Worm (Caenorhabditis elegans) whole organism, late embryonic: Measurements from ENCODE around the gene smc-5.

Experiments used
- C08G9.2 ChIP-seq: sonication (generic microtip); optimal IDR thresholded peaks from 2 replicates; lab custom pipeline; 2016; ENCODE audit warnings: mild to moderate bottlenecking, missing genetic modification characterization, moderate library complexity, missing compliant biosample characterization
- C38D4.7 ChIP-seq: fragments of 200-800 bp; sonication (Bioruptor generic); optimal IDR thresholded peaks from 2 replicates; lab custom pipeline; 2018; ENCODE audit warnings: mild to moderate bottlenecking, missing genetic modification characterization, moderate library complexity, missing compliant biosample characterization
- F13H6.1 ChIP-seq: sonication (generic microtip); optimal IDR thresholded peaks from 2 replicates; lab custom pipeline; 2016; ENCODE audit warnings: missing genetic modification characterization, missing compliant biosample characterization
- K02D7.2 ChIP-seq: sonication (generic microtip); optimal IDR thresholded peaks from 2 replicates; lab custom pipeline; 2017; ENCODE audit warnings: mild to moderate bottlenecking, missing genetic modification characterization, missing compliant biosample characterization
- K09A11.1 ChIP-seq: sonication (generic microtip); optimal IDR thresholded peaks from 2 replicates; lab custom pipeline; 2017; ENCODE audit warnings: antibody characterized with exemption, mild to moderate bottlenecking, missing genetic modification characterization, missing compliant biosample characterization; ENCODE audit not compliant: insufficient read depth
- Y22D7AL.16 ChIP-seq: sonication (generic microtip); optimal IDR thresholded peaks from 2 replicates; lab custom pipeline; 2016; ENCODE audit warnings: missing genetic modification characterization, missing compliant biosample characterization
- ahr-1 ChIP-seq: sonication (generic microtip); optimal IDR thresholded peaks from 2 replicates; lab custom pipeline; 2016; ENCODE audit warnings: missing genetic modification characterization, missing compliant biosample characterization
- ama-1 ChIP-seq: fragments of 150-350 bp; optimal IDR thresholded peaks from 2 replicates; lab custom pipeline; 2014
- ceh-14 ChIP-seq: sonication (generic microtip); optimal IDR thresholded peaks from 2 replicates; lab custom pipeline; 2016; ENCODE audit warnings: missing genotype, missing genetic modification characterization, missing compliant biosample characterization
- ceh-18 ChIP-seq: sonication (generic microtip); optimal IDR thresholded peaks from 2 replicates; lab custom pipeline; 2016; ENCODE audit warnings: missing genetic modification characterization, missing compliant biosample characterization
- ceh-19 ChIP-seq: fragments of 200-800 bp; sonication (Bioruptor generic); optimal IDR thresholded peaks from 2 replicates; lab custom pipeline; 2018; ENCODE audit warnings: mild to moderate bottlenecking, missing genetic modification characterization, missing compliant biosample characterization
- ceh-22 ChIP-seq: sonication (generic microtip); optimal IDR thresholded peaks from 2 replicates; lab custom pipeline; 2017; ENCODE audit warnings: missing biosample characterization, missing genetic modification characterization
- ceh-45 ChIP-seq: fragments of 200-800 bp; sonication (Bioruptor generic); IDR thresholded peaks from 2 replicates; pipeline ENCODE4 v1.3.6; 2022; ENCODE audit warnings: missing genetic modification reagents, missing genetic modification characterization, missing compliant biosample characterization
- ceh-48 ChIP-seq: sonication (generic microtip); optimal IDR thresholded peaks from 2 replicates; lab custom pipeline; 2016; ENCODE audit warnings: missing genetic modification characterization, inconsistent platforms, missing compliant biosample characterization
- ceh-6 ChIP-seq: fragments of 200-800 bp; sonication (Bioruptor generic); optimal IDR thresholded peaks from 2 replicates; lab custom pipeline; 2018; ENCODE audit warnings: mild to moderate bottlenecking, missing genetic modification characterization, missing compliant biosample characterization
- che-1 ChIP-seq: sonication (generic microtip); optimal IDR thresholded peaks from 2 replicates; lab custom pipeline; 2016; ENCODE audit warnings: mild to moderate bottlenecking, missing genetic modification characterization, missing compliant biosample characterization
- dmd-4 ChIP-seq: sonication (generic microtip); optimal IDR thresholded peaks from 2 replicates; lab custom pipeline; 2016; ENCODE audit warnings: borderline replicate concordance, missing genetic modification characterization, missing compliant biosample characterization
- elt-2 ChIP-seq: sonication (generic microtip); optimal IDR thresholded peaks from 2 replicates; lab custom pipeline; 2016; ENCODE audit warnings: missing genetic modification reagents, missing genetic modification characterization, missing compliant biosample characterization
- elt-4 ChIP-seq: sonication (generic microtip); optimal IDR thresholded peaks from 2 replicates; lab custom pipeline; 2016; ENCODE audit warnings: missing genetic modification characterization, missing compliant biosample characterization
- ets-4 ChIP-seq: sonication (generic microtip); optimal IDR thresholded peaks from 2 replicates; lab custom pipeline; 2016; ENCODE audit warnings: missing genetic modification characterization, missing compliant biosample characterization
- eyg-1 ChIP-seq: sonication (generic microtip); optimal IDR thresholded peaks from 2 replicates; lab custom pipeline; 2016; ENCODE audit warnings: missing genotype, missing genetic modification characterization, missing compliant biosample characterization
- fax-1 ChIP-seq: sonication (generic microtip); optimal IDR thresholded peaks from 2 replicates; lab custom pipeline; 2016; ENCODE audit warnings: missing genotype, missing genetic modification characterization, missing compliant biosample characterization
- fkh-10 ChIP-seq: fragments of 150-350 bp; optimal IDR thresholded peaks from 2 replicates; lab custom pipeline; 2014; ENCODE audit warnings: missing biosample characterization, missing genetic modification reagents, missing genetic modification characterization
- fkh-6 ChIP-seq: sonication (generic microtip); optimal IDR thresholded peaks from 2 replicates; lab custom pipeline; 2016; ENCODE audit warnings: missing genetic modification characterization, missing compliant biosample characterization
- hlh-13 ChIP-seq: fragments of 200-800 bp; sonication (Bioruptor generic); optimal IDR thresholded peaks from 2 replicates; lab custom pipeline; 2018; ENCODE audit warnings: mild to moderate bottlenecking, missing genetic modification characterization, missing compliant biosample characterization
- hlh-30 ChIP-seq: sonication (generic microtip); optimal IDR thresholded peaks from 2 replicates; lab custom pipeline; 2017; ENCODE audit warnings: antibody characterized with exemption, missing genetic modification characterization, missing compliant biosample characterization; ENCODE audit not compliant: insufficient read depth
- hlh-8 ChIP-seq: sonication (generic microtip); optimal IDR thresholded peaks from 2 replicates; lab custom pipeline; 2016; ENCODE audit warnings: missing genotype, missing genetic modification characterization, missing compliant biosample characterization
- lim-6 ChIP-seq: sonication (generic microtip); optimal IDR thresholded peaks from 2 replicates; lab custom pipeline; 2016; ENCODE audit warnings: missing genetic modification characterization, missing compliant biosample characterization
- lin-11 ChIP-seq: fragments of 200-800 bp; sonication (Bioruptor generic); optimal IDR thresholded peaks from 2 replicates; lab custom pipeline; 2018; ENCODE audit warnings: mild to moderate bottlenecking, missing genetic modification characterization, missing compliant biosample characterization
- madf-2 ChIP-seq: sonication (generic microtip); optimal IDR thresholded peaks from 2 replicates; lab custom pipeline; 2017; ENCODE audit warnings: missing genetic modification characterization, missing compliant biosample characterization
- mec-3 ChIP-seq: sonication (generic microtip); optimal IDR thresholded peaks from 2 replicates; lab custom pipeline; 2016; ENCODE audit warnings: borderline replicate concordance, missing genetic modification characterization, missing compliant biosample characterization
- nhr-232 ChIP-seq: sonication (generic microtip); optimal IDR thresholded peaks from 2 replicates; lab custom pipeline; 2016; ENCODE audit warnings: missing genetic modification characterization, missing compliant biosample characterization
- npax-4 ChIP-seq: sonication (generic microtip); optimal IDR thresholded peaks from 2 replicates; lab custom pipeline; 2016; ENCODE audit warnings: missing genetic modification characterization, missing compliant biosample characterization
- odd-2 ChIP-seq: sonication (generic microtip); optimal IDR thresholded peaks from 2 replicates; lab custom pipeline; 2017; ENCODE audit warnings: antibody characterized with exemption, mild to moderate bottlenecking, missing genetic modification characterization, missing compliant biosample characterization
- pag-3 ChIP-seq: sonication (generic microtip); optimal IDR thresholded peaks from 2 replicates; lab custom pipeline; 2016; ENCODE audit warnings: missing compliant biosample characterization, missing genetic modification characterization, borderline replicate concordance
- pat-9 ChIP-seq: fragments of 200-800 bp; sonication (Bioruptor generic); optimal IDR thresholded peaks from 2 replicates; lab custom pipeline; 2018; ENCODE audit warnings: mild to moderate bottlenecking, missing genetic modification characterization, moderate library complexity, missing compliant biosample characterization
- pax-1 ChIP-seq: fragments of 150-350 bp; optimal IDR thresholded peaks from 2 replicates; lab custom pipeline; 2014; ENCODE audit warnings: missing biosample characterization, missing genetic modification characterization
- pha-2 ChIP-seq: sonication (generic microtip); optimal IDR thresholded peaks from 2 replicates; lab custom pipeline; 2017; ENCODE audit warnings: mild to moderate bottlenecking, missing genetic modification characterization, missing compliant biosample characterization
- pha-4 ChIP-seq: fragments of 150-350 bp; optimal IDR thresholded peaks from 2 replicates; lab custom pipeline; 2018; ENCODE audit warnings: missing biosample characterization, missing genetic modification reagents, missing genetic modification characterization
- pros-1 ChIP-seq: fragments of 150-350 bp; optimal IDR thresholded peaks from 2 replicates; lab custom pipeline; 2014; ENCODE audit warnings: missing biosample characterization, missing genetic modification reagents, missing genetic modification characterization
- rnt-1 ChIP-seq: sonication (generic microtip); optimal IDR thresholded peaks from 2 replicates; lab custom pipeline; 2016; ENCODE audit warnings: missing genetic modification characterization, missing compliant biosample characterization
- sdc-2 ChIP-seq: sonication (generic microtip); optimal IDR thresholded peaks from 2 replicates; lab custom pipeline; 2016; ENCODE audit warnings: missing genotype, missing genetic modification characterization, missing compliant biosample characterization
- sox-2 ChIP-seq: fragments of 200-800 bp; sonication (Bioruptor generic); IDR thresholded peaks from 2 replicates; pipeline ENCODE4 v1.3.6; 2022; ENCODE audit warnings: missing genetic modification reagents, missing genetic modification characterization, missing compliant biosample characterization
- sox-4 ChIP-seq: sonication (generic microtip); optimal IDR thresholded peaks from 2 replicates; lab custom pipeline; 2017; ENCODE audit warnings: mild to moderate bottlenecking, missing genetic modification characterization, inconsistent platforms, missing compliant biosample characterization
- tbx-2 ChIP-seq: sonication (generic microtip); optimal IDR thresholded peaks from 2 replicates; lab custom pipeline; 2016; ENCODE audit warnings: missing genetic modification characterization, missing compliant biosample characterization
- tbx-7 ChIP-seq: sonication (generic microtip); optimal IDR thresholded peaks from 2 replicates; lab custom pipeline; 2016; ENCODE audit warnings: missing genotype, missing genetic modification characterization, missing compliant biosample characterization
- ttx-3 ChIP-seq: sonication (generic microtip); optimal IDR thresholded peaks from 2 replicates; lab custom pipeline; 2016; ENCODE audit warnings: missing genetic modification reagents, missing genetic modification characterization, missing compliant biosample characterization
- unc-3 ChIP-seq, 2 experiments: fragments of 200-800 bp in 1 of 2; sonication (Bioruptor generic) in 1 of 2; sonication (generic microtip) in 1 of 2; conservative IDR thresholded peaks in 1 of 2; optimal IDR thresholded peaks in 1 of 2; 2 replicates each; pipeline versions ENCODE4 v1.3.6 to Lab custom; 2016 to 2022; ENCODE audit warnings: missing compliant biosample characterization in 2 of 2, missing genetic modification characterization in 2 of 2, missing genetic modification reagents in 1 of 2
- unc-42 ChIP-seq: sonication (generic microtip); optimal IDR thresholded peaks from 2 replicates; lab custom pipeline; 2016; ENCODE audit warnings: missing genotype, missing genetic modification characterization, missing compliant biosample characterization
- unc-55 ChIP-seq: sonication (generic microtip); optimal IDR thresholded peaks from 2 replicates; lab custom pipeline; 2017; ENCODE audit warnings: missing biosample characterization, missing genetic modification reagents, missing genetic modification characterization
- unc-86 ChIP-seq: sonication (generic microtip); optimal IDR thresholded peaks from 2 replicates; lab custom pipeline; 2016; ENCODE audit warnings: missing genetic modification characterization, missing compliant biosample characterization
- zip-5 ChIP-seq: sonication (generic microtip); optimal IDR thresholded peaks from 2 replicates; lab custom pipeline; 2016; ENCODE audit warnings: missing genetic modification characterization, missing compliant biosample characterization
- ztf-16 ChIP-seq: sonication (generic microtip); optimal IDR thresholded peaks from 2 replicates; lab custom pipeline; 2017; ENCODE audit warnings: missing genetic modification characterization, missing compliant biosample characterization

The smc-5 gene

DNA sequence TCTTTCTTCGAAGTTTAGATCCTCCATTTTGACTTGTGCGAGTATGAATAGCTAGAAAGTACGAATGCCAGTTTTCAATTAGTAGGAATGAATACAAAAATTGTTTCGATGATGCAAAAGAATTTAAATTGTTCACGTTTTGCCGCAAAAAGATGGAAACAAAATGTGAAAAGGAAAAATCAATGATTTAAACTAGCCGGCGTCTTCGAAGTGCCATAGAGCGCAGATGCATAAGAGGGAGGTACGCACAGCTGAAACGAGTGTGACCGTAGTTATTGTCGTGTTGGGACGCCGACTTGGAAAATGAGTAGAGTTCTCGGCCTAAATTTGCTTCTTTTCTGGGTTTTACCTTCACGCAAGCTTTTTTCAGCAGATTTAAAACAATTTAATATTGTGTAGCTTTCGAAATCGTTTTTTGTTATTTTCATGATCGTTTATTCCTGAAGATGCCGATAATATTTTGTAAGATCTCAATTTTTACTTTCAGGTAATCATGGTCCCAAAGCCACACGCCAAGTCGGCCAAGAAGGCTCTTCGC is 6.7 kb upstream of the smc-5 start, which contains the start of the genes ify-1 and rpl-22:
Gene ify-1, minus strand, starts transcription at position 51 of the 538 bp plus-strand sequence.
Gene rpl-22, plus strand, starts transcription at position 488 of the 538 bp plus-strand sequence.
- TF ChIP-seq ceh-14, result no peak
- peak; percentile 73 for TF ChIP-seq pros-1 (tag; lab: Kevin White, UChicago)
- TF ChIP-seq sox-4 (tag; lab: Kevin White, UChicago), result peak; percentile 35
- no peak for TF ChIP-seq ceh-45 (GFP tag; lab: Robert Waterston, UW)
- TF ChIP-seq pat-9 (tag; lab: Kevin White, UChicago), result no peak
- TF ChIP-seq F13H6.1 (tag; lab: Kevin White, UChicago), result no peak
- TF ChIP-seq ceh-6 (GFP tag; lab: Kevin White, UChicago), result no peak
- peak; percentile 31 for TF ChIP-seq hlh-8 (tag; lab: Kevin White, UChicago)
- TF ChIP-seq mec-3 (tag; lab: Kevin White, UChicago), result no peak
- TF ChIP-seq Y22D7AL.16, result no peak
- no peak for TF ChIP-seq fkh-10 (GFP tag; lab: Kevin White, UChicago)
- no peak for TF ChIP-seq elt-4 (tag; lab: Kevin White, UChicago)
- peak; percentile 50 for TF ChIP-seq madf-2 (tag; lab: Kevin White, UChicago)
- TF ChIP-seq fkh-6 (tag; lab: Kevin White, UChicago), result no peak
- peak; percentile 70 for TF ChIP-seq tbx-2 (tag; lab: Kevin White, UChicago)
- peak; percentile 71 for TF ChIP-seq unc-55
- TF ChIP-seq ztf-16 (tag; lab: Kevin White, UChicago), result peak; percentile 33
- TF ChIP-seq ama-1 (lab: Kevin White, UChicago), result no peak
- TF ChIP-seq sdc-2 (tag; lab: Kevin White, UChicago), result peak; percentile 34
- peak; percentile 3 for TF ChIP-seq zip-5 (tag; lab: Kevin White, UChicago)
- no peak for TF ChIP-seq ttx-3 (tag; lab: Kevin White, UChicago)
- TF ChIP-seq unc-3 (GFP tag; conservative IDR thresholded peaks at IDR 0.05; lab: Robert Waterston, UW), result no peak
- TF ChIP-seq unc-3 (tag; optimal IDR thresholded peaks at IDR 0.05; lab: Kevin White, UChicago), result no peak
- no peak for TF ChIP-seq hlh-13 (GFP tag; lab: Kevin White, UChicago)
- TF ChIP-seq unc-86 (tag; lab: Kevin White, UChicago), result peak; percentile 61
- TF ChIP-seq C38D4.7 (GFP tag; lab: Kevin White, UChicago), result no peak
- peak; percentile 22 for TF ChIP-seq fax-1 (tag; lab: Kevin White, UChicago)
- no peak for TF ChIP-seq sox-2 (GFP tag; lab: Robert Waterston, UW)
- TF ChIP-seq ceh-22 (tag; lab: Kevin White, UChicago), result no peak
- peak; percentile 20 for TF ChIP-seq ceh-19 (GFP tag; lab: Kevin White, UChicago)
- TF ChIP-seq dmd-4 (tag; lab: Kevin White, UChicago), result no peak
- TF ChIP-seq lin-11 (tag; lab: Kevin White, UChicago), result no peak
- TF ChIP-seq pag-3 (tag; lab: Kevin White, UChicago), result no peak
- no peak for TF ChIP-seq nhr-232 (tag; lab: Kevin White, UChicago)
- TF ChIP-seq pax-1 (tag; lab: Kevin White, UChicago), result peak; percentile 68
- no peak for TF ChIP-seq che-1 (tag; lab: Kevin White, UChicago)
- TF ChIP-seq hlh-30, result peak; percentile 71
- TF ChIP-seq rnt-1, result peak; percentile 73
- peak; percentile 54 for TF ChIP-seq C08G9.2 (tag; lab: Kevin White, UChicago)
- no peak for TF ChIP-seq pha-2 (tag; lab: Kevin White, UChicago)
- TF ChIP-seq ahr-1 (tag; lab: Kevin White, UChicago), result no peak
- no peak for TF ChIP-seq lim-6 (tag; lab: Kevin White, UChicago)
- TF ChIP-seq odd-2 (tag; lab: Kevin White, UChicago), result no peak
- TF ChIP-seq ceh-18, result peak; percentile 86
- TF ChIP-seq pha-4 (tag; lab: Kevin White, UChicago), result no peak
- no peak for TF ChIP-seq eyg-1
- TF ChIP-seq tbx-7, result no peak
- TF ChIP-seq unc-42, result peak; percentile 82
- TF ChIP-seq ets-4 (tag; lab: Kevin White, UChicago), result peak; percentile 50
- peak; percentile 99 for TF ChIP-seq elt-2 (tag; lab: Kevin White, UChicago)
- TF ChIP-seq ceh-48, result peak; percentile 97
- TF ChIP-seq K02D7.2 (tag; lab: Kevin White, UChicago), result no peak
- TF ChIP-seq K09A11.1, result peak; percentile 4
- TF ChIP-seq npax-4 (tag; lab: Kevin White, UChicago), result no peak
